Fruit fly (Drosophila melanogaster): ENCODE data around the gene Gr94a.

Gene Gr94a

DNA sequence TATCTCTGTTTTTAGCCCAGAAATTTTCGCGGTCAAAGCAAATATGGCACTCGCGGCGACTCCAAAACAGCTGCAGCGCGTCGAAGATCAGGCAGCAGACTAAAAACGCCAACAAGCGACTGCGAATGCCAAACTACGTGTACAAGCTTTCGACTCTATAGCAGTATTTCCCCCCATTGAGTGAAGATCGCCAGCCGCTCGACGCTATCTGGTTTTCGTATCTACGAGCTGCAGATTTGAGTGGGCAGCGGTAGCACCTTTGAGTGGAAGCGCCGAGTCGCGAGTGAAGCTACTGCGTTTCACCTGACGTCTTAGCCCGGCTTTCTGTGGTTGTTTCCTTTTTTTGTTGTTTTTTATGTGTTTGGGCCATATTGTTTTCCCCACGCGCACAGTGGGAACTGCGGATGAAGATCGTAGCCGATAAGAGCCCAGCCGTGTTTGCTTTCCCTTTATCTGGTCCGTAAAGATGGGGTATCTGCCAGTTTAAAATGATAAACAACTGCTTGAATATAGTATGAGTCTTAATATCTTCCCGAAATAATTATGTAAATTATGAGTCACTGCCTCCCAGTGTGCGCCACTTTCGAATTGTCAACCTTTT is 3.3 kb upstream of the Gr94a start, which contains the start of gene CG17121 (continued):
- TF ChIP-seq chinmo (GFP tag; IDR thresholded peaks at IDR 0.05; ENCODE audit: partially characterized antibody) (peak; percentile 77; the same call in 1 of the 4 replicates), CG6791 (GFP tag; IDR thresholded peaks at IDR 0.05; ENCODE audit: partially characterized antibody) (0 out of 3 replicates have a peak, but pooled peaks have one; percentile 38), kni (GFP tag; optimal IDR thresholded peaks at IDR 0.05) (peak; percentile 66), CG7786 (GFP tag; optimal IDR thresholded peaks at IDR 0.05) (no peak), Hsf (GFP tag; optimal IDR thresholded peaks at IDR 0.05) (no peak), CG9727 (GFP tag; optimal IDR thresholded peaks at IDR 0.05) (no peak), Eip74EF (GFP tag; optimal IDR thresholded peaks at IDR 0.05) (no peak)

- TF ChIP-seq ara (GFP tag; IDR thresholded peaks at IDR 0.05) = peak; percentile 60; the same call in 1 of the 2 replicates
- TF ChIP-seq CG8924 (tag; optimal IDR thresholded peaks at IDR 0.05) = peak; percentile 85
- TF ChIP-seq CG42726 (GFP tag; IDR thresholded peaks at IDR 0.05; ENCODE audit: partially characterized antibody) = no peak
- peak; percentile 85 for TF ChIP-seq CG10979 (tag; optimal IDR thresholded peaks at IDR 0.05)
- TF ChIP-seq CG17359 (tag; optimal IDR thresholded peaks at IDR 0.05) = peak; percentile 81
- TF ChIP-seq Atf6 (GFP tag; IDR thresholded peaks at IDR 0.05) = peak; percentile 59; the same call in 1 of the 2 replicates
- no peak for TF ChIP-seq cas (GFP tag; IDR thresholded peaks at IDR 0.05)
- peak; percentile 77 for TF ChIP-seq wor (GFP tag; IDR thresholded peaks at IDR 0.05)
- TF ChIP-seq oc (tag; optimal IDR thresholded peaks at IDR 0.05) = peak; percentile 66
- TF ChIP-seq CG6254 (GFP tag; optimal IDR thresholded peaks at IDR 0.05) = peak; percentile 59
- peak; percentile 66 for TF ChIP-seq CG12104 (GFP tag; optimal IDR thresholded peaks at IDR 0.05)
- TF ChIP-seq HmgZ (tag; optimal IDR thresholded peaks at IDR 0.05) = peak; percentile 55
- TF ChIP-seq CG15601 (tag; optimal IDR thresholded peaks at IDR 0.05) = peak; percentile 76
- peak; percentile 72 for TF ChIP-seq Rfx (GFP tag; IDR thresholded peaks at IDR 0.05)
- peak; percentile 61 to 69 for TF ChIP-seq dpn (GFP tag; optimal IDR thresholded peaks at IDR 0.05)
- peak; percentile 70 for TF ChIP-seq D19A (tag; optimal IDR thresholded peaks at IDR 0.05)
- peak; percentile 64 for TF ChIP-seq CG18599 (GFP tag; optimal IDR thresholded peaks at IDR 0.05)
- TF ChIP-seq gt (GFP tag; IDR thresholded peaks at IDR 0.05) = no peak
- no peak for TF ChIP-seq fd64A (GFP tag; optimal IDR thresholded peaks at IDR 0.05)
- TF ChIP-seq cato (GFP tag; optimal IDR thresholded peaks at IDR 0.05; ENCODE audit: borderline replicate concordance) = peak; percentile 52
- TF ChIP-seq CG11560 (tag; IDR thresholded peaks at IDR 0.05) = 0 out of 3 replicates have a peak, but pooled peaks have one; percentile 42
- TF ChIP-seq Dip3 (GFP tag; optimal IDR thresholded peaks at IDR 0.05) = no peak
- TF ChIP-seq CG9817 (tag; optimal IDR thresholded peaks at IDR 0.05) = peak; percentile 63
- peak; percentile 69 for TF ChIP-seq CG18619 (GFP tag; optimal IDR thresholded peaks at IDR 0.05)
- no peak for TF ChIP-seq Dp (GFP tag; optimal IDR thresholded peaks at IDR 0.05)
- TF ChIP-seq hth (optimal IDR thresholded peaks at IDR 0.05) = no peak
- peak; percentile 61; the same call in 1 of the 2 replicates for TF ChIP-seq CG14441 (GFP tag; IDR thresholded peaks at IDR 0.05)
- TF ChIP-seq rib (GFP tag; IDR thresholded peaks at IDR 0.05) = no peak
- TF ChIP-seq CG10959 (GFP tag; IDR thresholded peaks at IDR 0.05) = no peak
- no peak for TF ChIP-seq vfl (GFP tag; optimal IDR thresholded peaks at IDR 0.05)
- no peak for TF ChIP-seq jigr1 (GFP tag; IDR thresholded peaks at IDR 0.05)
- TF ChIP-seq repo (GFP tag; optimal IDR thresholded peaks at IDR 0.05) = peak; percentile 14
- TF ChIP-seq Usf (GFP tag; optimal IDR thresholded peaks at IDR 0.05) = peak; percentile 6
- TF ChIP-seq CG1647 (GFP tag; optimal IDR thresholded peaks at IDR 0.05) = peak; percentile 12
- TF ChIP-seq CG12744 (GFP tag; optimal IDR thresholded peaks at IDR 0.05) = no peak
- TF ChIP-seq CG2116 (GFP tag; optimal IDR thresholded peaks at IDR 0.05) = peak; percentile 24
- TF ChIP-seq Nf-YA (GFP tag; IDR thresholded peaks at IDR 0.05) = no peak
- no peak for TF ChIP-seq hkb (optimal IDR thresholded peaks at IDR 0.05)
- peak; percentile 57 for TF ChIP-seq hkb (GFP tag; IDR thresholded peaks at IDR 0.05)
- peak; percentile 50; the same call in 1 of the 2 replicates for TF ChIP-seq CG17328 (GFP tag; IDR thresholded peaks at IDR 0.05)
- TF ChIP-seq CG11456 (GFP tag; IDR thresholded peaks at IDR 0.05) = no peak
- peak; percentile 5; the same call in 1 of the 2 replicates for TF ChIP-seq CG5953 (GFP tag; IDR thresholded peaks at IDR 0.05)
These were observed 2.8 kb upstream of the Gr94a start for dm6 chr3R:23048690-23049118.

Measured in whole organism, embryonic.